Worm (Caenorhabditis elegans): ENCODE results near the gene R08D7.7.

The R08D7.7 gene

DNA sequence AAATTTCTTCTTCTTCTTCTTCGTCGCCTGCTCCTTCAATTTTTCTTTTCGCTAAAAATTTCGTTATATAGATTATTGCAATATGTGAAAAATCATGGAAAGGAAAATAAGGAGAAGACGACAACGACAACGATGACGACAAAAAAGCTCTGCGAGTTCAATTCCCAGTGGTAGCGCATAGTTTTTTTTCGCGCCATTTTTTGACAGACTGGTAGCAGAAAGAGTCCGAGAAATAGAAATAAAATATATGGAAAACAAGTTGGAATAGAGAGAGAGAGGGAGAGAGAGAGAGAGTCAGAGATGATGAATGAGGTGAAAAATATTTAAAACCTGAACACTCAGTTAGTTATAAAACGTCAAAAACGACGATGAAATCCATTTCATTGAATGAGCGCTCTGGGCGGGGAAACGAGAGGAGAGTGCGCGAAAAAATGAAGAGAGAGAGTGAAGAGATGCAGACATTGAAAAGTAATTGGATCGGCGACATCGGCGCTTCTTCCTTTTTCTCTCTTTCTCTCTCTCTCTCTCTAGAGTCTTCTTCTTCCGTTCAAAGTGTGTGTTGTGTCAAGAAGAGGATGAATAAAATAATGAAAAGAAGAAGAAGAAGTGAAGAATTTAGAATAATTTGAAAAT, 7.9 kb upstream of the R08D7.7 start, which contains the start of gene pde-2 (continued):
- TF ChIP-seq nhr-23 (tag; optimal IDR thresholded peaks at IDR 0.05) (no peak), ceh-82 (tag; optimal IDR thresholded peaks at IDR 0.05) (no peak), ama-1 (optimal IDR thresholded peaks at IDR 0.05) (no peak), nhr-11 (tag; optimal IDR thresholded peaks at IDR 0.05) (no peak), ceh-16 (tag; optimal IDR thresholded peaks at IDR 0.05) (no peak), lin-39 (tag; optimal IDR thresholded peaks at IDR 0.05) (no peak), mdl-1 (tag; optimal IDR thresholded peaks at IDR 0.05) (peak in 1 of 2 experiments; percentile 16), blmp-1 (tag; optimal IDR thresholded peaks at IDR 0.05; ENCODE audit: insufficient read depth) (no peak)

ce11 chrIII:8983135-8983534, 6.7 kb upstream of the R08D7.7 start:
- TF ChIP-seq nhr-237 (tag; optimal IDR thresholded peaks at IDR 0.05) (no peak), sma-3 (GFP tag; optimal IDR thresholded peaks at IDR 0.05) (peak; percentile 34), nhr-25 (tag; optimal IDR thresholded peaks at IDR 0.05) (peak; percentile 41), elt-1 (tag; optimal IDR thresholded peaks at IDR 0.05) (no peak), blmp-1 (tag; optimal IDR thresholded peaks at IDR 0.05; ENCODE audit: insufficient read depth) (peak; percentile 41), ztf-4 (tag; optimal IDR thresholded peaks at IDR 0.05) (no peak), lin-13 (GFP tag; optimal IDR thresholded peaks at IDR 0.05) (no peak), ama-1 (optimal IDR thresholded peaks at IDR 0.05) (no peak), ztf-11 (tag; optimal IDR thresholded peaks at IDR 0.05) (no peak), nhr-12 (tag; optimal IDR thresholded peaks at IDR 0.05) (no peak), sma-9 (GFP tag; optimal IDR thresholded peaks at IDR 0.05) (peak; percentile 37), sma-9 (tag; optimal IDR thresholded peaks at IDR 0.05) (no peak)

DNA sequence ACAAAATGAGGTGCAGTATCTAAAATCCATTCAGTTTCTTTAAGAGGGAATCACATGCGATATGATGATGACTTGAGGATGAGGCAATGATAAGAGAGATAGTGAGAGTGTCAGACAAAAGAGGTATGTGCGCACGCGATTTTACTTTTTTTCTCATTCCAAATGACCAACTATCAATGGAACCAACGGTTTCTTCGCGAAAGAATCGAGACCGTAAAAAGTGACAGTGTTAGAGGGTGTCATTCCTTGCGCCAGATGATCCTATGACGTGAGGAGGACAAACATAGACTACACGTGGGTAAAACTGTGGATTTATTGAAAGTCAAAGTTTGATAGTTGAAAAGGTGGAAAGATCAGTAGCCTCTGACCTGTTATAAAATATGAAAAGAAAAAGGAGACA, 6.0 kb upstream of the R08D7.7 start:
- TF ChIP-seq sma-9 (GFP tag; optimal IDR thresholded peaks at IDR 0.05), result peak; percentile 70
- TF ChIP-seq sma-9 (tag; optimal IDR thresholded peaks at IDR 0.05), result no peak
- TF ChIP-seq egl-27 (tag; optimal IDR thresholded peaks at IDR 0.05), result no peak
- peak; percentile 62 for TF ChIP-seq nhr-21 (tag; optimal IDR thresholded peaks at IDR 0.05)
- peak; percentile 22 for TF ChIP-seq nhr-25 (tag; optimal IDR thresholded peaks at IDR 0.05)
- TF ChIP-seq ztf-11 (tag; optimal IDR thresholded peaks at IDR 0.05), result no peak
- peak in 1 of 2 experiments; percentile 39 for TF ChIP-seq mdl-1 (tag; optimal IDR thresholded peaks at IDR 0.05)
- TF ChIP-seq elt-1 (tag; optimal IDR thresholded peaks at IDR 0.05), result no peak
- TF ChIP-seq blmp-1 (tag; optimal IDR thresholded peaks at IDR 0.05; ENCODE audit: insufficient read depth), result peak; percentile 80
- peak; percentile 78 for TF ChIP-seq nhr-129 (tag; optimal IDR thresholded peaks at IDR 0.05)
- no peak for TF ChIP-seq nhr-77 (tag; optimal IDR thresholded peaks at IDR 0.05)
- TF ChIP-seq fos-1 (tag; optimal IDR thresholded peaks at IDR 0.05), result peak; percentile 28
- TF ChIP-seq nhr-237 (tag; optimal IDR thresholded peaks at IDR 0.05), result no peak

DNA sequence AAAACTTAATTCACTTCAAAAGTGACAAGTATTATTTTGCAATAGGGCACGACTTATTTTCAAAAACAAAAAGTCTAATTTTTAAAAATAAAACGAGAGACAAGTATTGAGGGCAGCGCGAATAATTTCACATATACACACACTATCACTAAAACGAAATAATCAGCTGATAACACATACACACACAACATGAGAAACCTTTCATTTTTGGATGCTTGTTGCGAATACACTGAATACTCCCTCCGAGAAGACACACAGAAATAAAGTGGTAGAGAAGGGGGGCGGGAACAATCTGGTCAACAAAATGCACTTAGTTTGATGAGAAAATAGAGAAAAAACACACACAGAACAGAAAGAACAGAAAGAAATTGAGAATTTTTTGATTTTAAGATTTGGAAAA, 5.4 kb upstream of the R08D7.7 start:
- no peak for TF ChIP-seq nhr-11 (tag; optimal IDR thresholded peaks at IDR 0.05)
- TF ChIP-seq nhr-23 (tag; optimal IDR thresholded peaks at IDR 0.05), result no peak
- no peak for TF ChIP-seq gmeb-1 (tag; optimal IDR thresholded peaks at IDR 0.05)
- TF ChIP-seq skn-1 (tag; optimal IDR thresholded peaks at IDR 0.05), result no peak
- TF ChIP-seq fos-1 (tag; optimal IDR thresholded peaks at IDR 0.05), result peak; percentile 27
- no peak for TF ChIP-seq blmp-1 (tag; optimal IDR thresholded peaks at IDR 0.05; ENCODE audit: insufficient read depth)
- TF ChIP-seq ama-1 (optimal IDR thresholded peaks at IDR 0.05), result peak; percentile 10

DNA sequence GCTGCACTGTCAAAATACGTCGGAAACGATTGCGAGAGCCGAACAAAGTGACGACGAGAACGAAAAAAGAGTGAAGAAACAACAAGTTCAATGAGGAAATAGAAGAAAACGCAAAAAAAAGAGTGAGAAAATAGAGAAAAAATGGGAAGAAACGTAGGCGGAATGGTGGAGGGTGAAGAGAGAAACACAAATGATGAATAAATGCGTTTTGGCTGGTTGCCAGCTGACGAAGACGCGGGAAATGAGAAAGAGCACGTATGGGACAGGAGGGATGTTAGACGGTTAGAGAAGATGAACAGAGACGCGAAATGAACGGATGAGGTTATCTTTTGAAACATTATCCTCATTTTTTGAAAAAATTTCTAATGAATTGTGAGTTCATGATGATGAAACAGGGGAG, 4.9 kb upstream of the R08D7.7 start:
- no peak for TF ChIP-seq ceh-16 (tag; optimal IDR thresholded peaks at IDR 0.05)
- peak; percentile 85 for TF ChIP-seq C34F6.9 (tag; optimal IDR thresholded peaks at IDR 0.05)
- TF ChIP-seq ama-1 (optimal IDR thresholded peaks at IDR 0.05), result no peak
- TF ChIP-seq nhr-23 (tag; optimal IDR thresholded peaks at IDR 0.05), result no peak
- TF ChIP-seq egl-27 (tag; optimal IDR thresholded peaks at IDR 0.05), result peak; percentile 59
- no peak for TF ChIP-seq nhr-11 (tag; optimal IDR thresholded peaks at IDR 0.05)
- TF ChIP-seq nhr-237 (tag; optimal IDR thresholded peaks at IDR 0.05), result no peak
- TF ChIP-seq snpc-4 (tag; optimal IDR thresholded peaks at IDR 0.05), result no peak
- no peak for TF ChIP-seq unc-62 (GFP tag; optimal IDR thresholded peaks at IDR 0.05)
- TF ChIP-seq ztf-4 (tag; optimal IDR thresholded peaks at IDR 0.05), result peak; percentile 82
- no peak for TF ChIP-seq ZK546.5 (tag; optimal IDR thresholded peaks at IDR 0.05)
- no peak for TF ChIP-seq blmp-1 (tag; optimal IDR thresholded peaks at IDR 0.05; ENCODE audit: insufficient read depth)
- no peak for TF ChIP-seq nhr-21 (tag; optimal IDR thresholded peaks at IDR 0.05)
- peak in 1 of 2 experiments; percentile 78 for TF ChIP-seq lsy-2 (tag; optimal IDR thresholded peaks at IDR 0.05)
- no peak for TF ChIP-seq elt-3 (tag; optimal IDR thresholded peaks at IDR 0.05)
- TF ChIP-seq F13H6.1 (tag; optimal IDR thresholded peaks at IDR 0.05), result peak; percentile 90
- TF ChIP-seq unc-55 (GFP tag; optimal IDR thresholded peaks at IDR 0.05), result peak; percentile 87
- no peak for TF ChIP-seq R02D3.7 (tag; optimal IDR thresholded peaks at IDR 0.05)
- TF ChIP-seq ztf-1 (GFP tag; conservative IDR thresholded peaks at IDR 0.05), result no peak
- TF ChIP-seq mdl-1 (tag; optimal IDR thresholded peaks at IDR 0.05), result peak in 1 of 2 experiments; percentile 37
- peak; percentile 63 for TF ChIP-seq nhr-6 (tag; optimal IDR thresholded peaks at IDR 0.05)
- peak; percentile 69 for TF ChIP-seq zag-1 (tag; optimal IDR thresholded peaks at IDR 0.05)
- peak; percentile 46 for TF ChIP-seq lin-13 (GFP tag; optimal IDR thresholded peaks at IDR 0.05)
- TF ChIP-seq Y55F3AM.14 (GFP tag; optimal IDR thresholded peaks at IDR 0.05), result no peak
- TF ChIP-seq sma-9 (GFP tag; optimal IDR thresholded peaks at IDR 0.05), result peak; percentile 83
- TF ChIP-seq sma-9 (tag; optimal IDR thresholded peaks at IDR 0.05), result no peak
- TF ChIP-seq nhr-129 (tag; optimal IDR thresholded peaks at IDR 0.05), result peak; percentile 90
- peak; percentile 77 for TF ChIP-seq crh-2 (tag; optimal IDR thresholded peaks at IDR 0.05)
- TF ChIP-seq ceh-82 (tag; optimal IDR thresholded peaks at IDR 0.05), result no peak
- peak; percentile 21 for TF ChIP-seq mab-5 (tag; optimal IDR thresholded peaks at IDR 0.05)
- no peak for TF ChIP-seq unc-39 (tag; optimal IDR thresholded peaks at IDR 0.05)
- TF ChIP-seq skn-1 (tag; optimal IDR thresholded peaks at IDR 0.05), result no peak

All from whole organism, L2 larva.